Worm (Caenorhabditis elegans): ENCODE measurements around the gene ttc-36.

The ttc-36 gene

DNA sequence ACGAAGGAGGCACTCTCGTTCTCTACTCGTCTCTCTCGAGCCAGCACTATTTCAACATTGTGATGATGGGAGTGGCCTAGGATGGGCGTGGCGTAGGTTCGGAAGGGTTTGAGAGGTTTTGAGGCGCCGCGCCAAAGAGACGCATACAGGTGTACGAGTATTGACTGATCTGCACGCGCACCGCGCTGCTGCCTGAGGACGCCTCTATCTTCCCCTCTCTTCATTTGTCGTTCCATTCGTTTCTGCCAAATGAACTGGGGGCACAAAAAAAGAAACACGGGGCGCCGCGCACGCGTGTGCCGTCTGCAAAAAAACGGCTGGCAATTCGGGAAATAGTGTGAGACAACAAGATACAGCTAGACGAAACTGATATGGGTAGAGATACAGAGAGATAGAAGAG, 14.0 kb upstream of the ttc-36 start, which contains the start of gene lec-2 (continued):
- TF ChIP-seq alr-1 (tag; optimal IDR thresholded peaks at IDR 0.05; ENCODE audit: borderline replicate concordance), result no peak
- TF ChIP-seq F16B12.6 (tag; optimal IDR thresholded peaks at IDR 0.05), result no peak
- TF ChIP-seq grh-1 (GFP tag; IDR thresholded peaks at IDR 0.05), result no peak
- no peak for TF ChIP-seq mep-1 (tag; optimal IDR thresholded peaks at IDR 0.05)
- peak in 1 of 6 experiments; percentile 18 for TF ChIP-seq elt-3 (tag; optimal IDR thresholded peaks at IDR 0.05)
- peak; percentile 28 for TF ChIP-seq tbx-2 (tag; optimal IDR thresholded peaks at IDR 0.05)
- no peak for TF ChIP-seq nhr-84 (tag; optimal IDR thresholded peaks at IDR 0.05)
- TF ChIP-seq fkh-10 (GFP tag; optimal IDR thresholded peaks at IDR 0.05), result no peak
- TF ChIP-seq irx-1 (tag; optimal IDR thresholded peaks at IDR 0.05), result no peak
- no peak for TF ChIP-seq nhr-12 (tag; optimal IDR thresholded peaks at IDR 0.05)
- no peak for TF ChIP-seq hlh-17 (GFP tag; optimal IDR thresholded peaks at IDR 0.05; ENCODE audit: borderline replicate concordance)
- no peak for TF ChIP-seq nhr-85 (tag)
- no peak for TF ChIP-seq unc-62 (GFP tag; optimal IDR thresholded peaks at IDR 0.05)
- TF ChIP-seq zag-1 (tag; optimal IDR thresholded peaks at IDR 0.05), result no peak
- TF ChIP-seq swsn-7 (tag; optimal IDR thresholded peaks at IDR 0.05), result peak; percentile 28
- TF ChIP-seq lin-13 (GFP tag; optimal IDR thresholded peaks at IDR 0.05), result no peak
- TF ChIP-seq skn-1 (tag; optimal IDR thresholded peaks at IDR 0.05), result no peak
- TF ChIP-seq lsy-2 (tag; optimal IDR thresholded peaks at IDR 0.05), result peak in 1 of 2 experiments; percentile 19
- no peak for TF ChIP-seq nhr-237 (tag; optimal IDR thresholded peaks at IDR 0.05)
- no peak for TF ChIP-seq efl-1 (optimal IDR thresholded peaks at IDR 0.05)
- peak in 1 of 2 experiments; percentile 84 for TF ChIP-seq efl-1 (GFP tag; optimal IDR thresholded peaks at IDR 0.05 in 1 of 2)
- peak; percentile 83 for TF ChIP-seq fkh-8 (tag; optimal IDR thresholded peaks at IDR 0.05)
- peak; percentile 11 for TF ChIP-seq pax-3 (tag; optimal IDR thresholded peaks at IDR 0.05)
- TF ChIP-seq fos-1 (tag; optimal IDR thresholded peaks at IDR 0.05), result no peak
- no peak for TF ChIP-seq pqm-1 (tag; optimal IDR thresholded peaks at IDR 0.05)
- no peak for TF ChIP-seq unc-30 (tag; optimal IDR thresholded peaks at IDR 0.05)
- TF ChIP-seq efl-3 (GFP tag; optimal IDR thresholded peaks at IDR 0.05), result no peak
- peak in 1 of 2 experiments; percentile 8 for TF ChIP-seq lin-35 (GFP tag; optimal IDR thresholded peaks at IDR 0.05)
- no peak for TF ChIP-seq nhr-77 (tag; optimal IDR thresholded peaks at IDR 0.05)

DNA sequence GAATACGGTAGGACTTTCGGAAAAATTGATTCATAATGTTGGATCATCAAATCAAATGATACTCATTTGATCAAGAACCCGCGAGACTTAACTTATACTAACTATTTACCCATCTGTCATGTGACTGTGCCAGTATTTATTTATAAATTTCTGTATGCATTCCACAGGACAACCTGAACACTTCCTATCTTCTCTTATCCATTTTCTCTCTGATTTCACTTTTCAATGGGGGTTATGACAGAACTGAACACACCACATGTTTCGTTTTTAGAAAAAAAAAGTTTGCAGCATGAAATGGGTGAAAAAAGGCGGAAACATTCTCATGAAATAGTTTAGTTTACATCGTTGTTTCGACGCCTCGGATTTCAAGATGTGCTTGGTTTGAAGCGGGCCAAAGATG, 12.5 kb upstream of the ttc-36 start:
- TF ChIP-seq lin-39 (tag; optimal IDR thresholded peaks at IDR 0.05) (no peak), ces-1 (GFP tag; optimal IDR thresholded peaks at IDR 0.05) (no peak), vab-15 (tag; optimal IDR thresholded peaks at IDR 0.05) (no peak), Y116A8C.19 (tag; optimal IDR thresholded peaks at IDR 0.05; ENCODE audit: borderline replicate concordance) (no peak), ceh-90 (tag; optimal IDR thresholded peaks at IDR 0.05) (no peak), C16A3.4 (tag; optimal IDR thresholded peaks at IDR 0.05) (no peak), elt-3 (tag; optimal IDR thresholded peaks at IDR 0.05) (no peak), nhr-77 (tag; optimal IDR thresholded peaks at IDR 0.05) (no peak), lin-35 (GFP tag; optimal IDR thresholded peaks at IDR 0.05) (peak in 1 of 2 experiments; percentile 39), dsc-1 (tag; optimal IDR thresholded peaks at IDR 0.05) (peak; percentile 13), xbp-1 (tag; optimal IDR thresholded peaks at IDR 0.05) (no peak), fkh-8 (tag; optimal IDR thresholded peaks at IDR 0.05) (no peak), tbx-2 (tag; optimal IDR thresholded peaks at IDR 0.05) (no peak), skn-1 (tag; optimal IDR thresholded peaks at IDR 0.05) (no peak), mep-1 (tag; optimal IDR thresholded peaks at IDR 0.05) (no peak), mab-9 (GFP tag; IDR thresholded peaks at IDR 0.05) (no peak), C04F5.9 (tag; optimal IDR thresholded peaks at IDR 0.05) (no peak), blmp-1 (tag; optimal IDR thresholded peaks at IDR 0.05) (peak; percentile 59)

DNA sequence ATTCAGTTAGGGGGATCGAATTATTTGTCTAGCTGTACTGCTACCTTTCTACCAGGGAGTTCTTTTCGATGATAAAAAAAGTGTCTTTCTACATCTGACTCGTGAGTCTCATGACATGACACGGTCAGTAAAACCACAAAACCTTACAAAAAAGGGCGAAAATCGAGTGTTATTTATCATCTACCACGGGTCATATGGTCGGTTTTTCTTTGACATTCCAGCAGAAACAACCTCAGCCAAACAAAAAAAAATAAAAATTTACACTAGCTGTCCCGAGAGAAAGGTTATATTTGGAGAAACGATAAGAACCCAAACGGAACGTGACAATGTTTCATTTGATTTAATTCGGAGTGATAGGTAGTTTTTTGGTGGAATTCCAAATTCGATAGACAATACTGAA, 10.3 kb upstream of the ttc-36 start:
- TF ChIP-seq rnt-1 (tag; optimal IDR thresholded peaks at IDR 0.05) (no peak), vab-15 (tag; optimal IDR thresholded peaks at IDR 0.05) (no peak), snu-23 (GFP tag; optimal IDR thresholded peaks at IDR 0.05) (peak; percentile 43), elt-3 (tag; optimal IDR thresholded peaks at IDR 0.05) (peak in 2 of 6 experiments; percentile 52 to 60), efl-1 (optimal IDR thresholded peaks at IDR 0.05) (no peak), efl-1 (GFP tag; optimal IDR thresholded peaks at IDR 0.05 in 1 of 2) (peak in 1 of 2 experiments; percentile 86), ztf-4 (tag; optimal IDR thresholded peaks at IDR 0.05) (no peak), lin-14 (GFP tag; optimal IDR thresholded peaks at IDR 0.05) (peak; percentile 41), xbp-1 (tag; optimal IDR thresholded peaks at IDR 0.05) (no peak), tbx-2 (tag; optimal IDR thresholded peaks at IDR 0.05) (peak; percentile 45), ama-1 (optimal IDR thresholded peaks at IDR 0.05) (peak; percentile 0), skn-1 (tag; optimal IDR thresholded peaks at IDR 0.05) (peak; percentile 29), lsy-2 (tag; optimal IDR thresholded peaks at IDR 0.05) (peak in 1 of 2 experiments; percentile 66), blmp-1 (tag; optimal IDR thresholded peaks at IDR 0.05) (peak; percentile 56), aha-1 (tag; optimal IDR thresholded peaks at IDR 0.05) (no peak), sptf-1 (tag; optimal IDR thresholded peaks at IDR 0.05) (no peak), nhr-71 (tag; optimal IDR thresholded peaks at IDR 0.05) (peak; percentile 49), mdl-1 (tag; optimal IDR thresholded peaks at IDR 0.05) (peak in 1 of 2 experiments; percentile 60), nhr-85 (tag) (peak; percentile 77), sup-37 (GFP tag; optimal IDR thresholded peaks at IDR 0.05) (no peak), lin-35 (GFP tag; optimal IDR thresholded peaks at IDR 0.05) (peak in 1 of 2 experiments; percentile 70), sox-4 (tag; optimal IDR thresholded peaks at IDR 0.05) (no peak)
